Fruit fly (Drosophila melanogaster) S2 (cell line): ENCODE data around the gene CG4496.

Experiments used
- CG8478 ChIP-seq: fragments of >200 bp; optimal IDR thresholded peaks from 2 replicates; lab custom pipeline; 2018
- CTCF ChIP-seq, 2 experiments: fragments of >200 bp; optimal IDR thresholded peaks; 2 replicates each; lab custom pipeline; 2018

DNA sequence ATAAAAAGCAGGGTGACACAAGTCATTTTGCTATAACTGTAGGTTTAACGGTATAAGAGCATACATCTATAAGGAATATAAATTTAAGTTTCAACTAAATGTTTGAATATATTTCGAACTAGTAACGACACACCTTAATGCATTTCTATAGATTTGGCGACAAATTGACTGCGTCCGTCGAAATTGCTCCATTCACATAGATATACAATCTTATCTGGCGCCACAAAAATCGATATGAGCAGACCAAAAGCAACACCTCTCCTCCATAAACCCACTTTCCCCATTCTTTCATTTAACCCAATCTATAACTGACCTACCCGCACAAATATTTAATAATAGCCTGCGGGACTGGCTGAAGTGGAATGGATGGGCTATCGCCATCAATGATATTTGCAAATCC is 8.8 kb upstream of the CG4496 start:
- TF ChIP-seq CTCF (optimal IDR thresholded peaks at IDR 0.05; lab: Kevin White, UChicago) (no peak), CG8478 (lab: Kevin White, UChicago) (no peak)
